Worm (Caenorhabditis elegans): ENCODE results near the gene fbxb-18.

DNA sequence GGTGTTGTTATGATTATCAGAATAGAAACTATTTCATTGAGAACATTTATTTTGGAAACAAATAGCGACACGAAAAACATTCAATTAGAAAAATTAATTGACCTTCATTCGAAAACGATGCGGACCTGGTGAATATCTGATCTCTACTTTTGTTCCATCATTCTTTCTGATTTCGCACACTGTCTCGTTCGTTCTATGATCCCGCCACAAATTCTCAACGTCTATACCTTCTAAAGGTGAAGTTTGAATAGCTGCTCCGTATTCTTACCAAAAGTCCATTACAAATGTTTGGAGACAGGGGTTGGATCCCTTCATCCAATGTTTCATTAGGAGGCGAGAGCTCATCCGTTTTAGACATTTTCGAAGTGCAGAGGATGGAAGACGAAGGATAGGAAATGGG lies 36.9 kb downstream of the fbxb-18 start, which contains the start of gene fbxb-16:
- TF ChIP-seq tbx-11 (GFP tag; IDR thresholded peaks at IDR 0.05): no peak
- TF ChIP-seq ama-1 (optimal IDR thresholded peaks at IDR 0.05): no peak
- no peak for TF ChIP-seq hnd-1 (tag; optimal IDR thresholded peaks at IDR 0.05)
- no peak for TF ChIP-seq tra-4 (tag; optimal IDR thresholded peaks at IDR 0.05)
- no peak for TF ChIP-seq sea-1 (GFP tag; conservative IDR thresholded peaks at IDR 0.05)
- no peak for TF ChIP-seq flt-1 (GFP tag; IDR thresholded peaks at IDR 0.05)
- TF ChIP-seq hmbx-1 (tag; optimal IDR thresholded peaks at IDR 0.05): no peak
- TF ChIP-seq hmg-4 (GFP tag; optimal IDR thresholded peaks at IDR 0.05): no peak
- no peak for TF ChIP-seq B0310.2 (tag; optimal IDR thresholded peaks at IDR 0.05)

Data from whole organism, early embryonic.